Worm (Caenorhabditis elegans): ENCODE results near the gene F11C7.7.

Gene F11C7.7

ce11 chrX:17420585-17421459, 22.4 kb downstream of the F11C7.7 start:
- TF ChIP-seq sma-9 (GFP tag; optimal IDR thresholded peaks at IDR 0.05) (peak; percentile 54), sma-9 (tag; optimal IDR thresholded peaks at IDR 0.05) (no peak), nhr-11 (tag; optimal IDR thresholded peaks at IDR 0.05) (no peak), Y55F3AM.14 (GFP tag; optimal IDR thresholded peaks at IDR 0.05) (peak; percentile 27), lsy-2 (tag; optimal IDR thresholded peaks at IDR 0.05) (peak in 1 of 2 experiments; percentile 1), egl-27 (tag; optimal IDR thresholded peaks at IDR 0.05) (no peak), nhr-6 (tag; optimal IDR thresholded peaks at IDR 0.05) (peak; percentile 14), nhr-21 (tag; optimal IDR thresholded peaks at IDR 0.05) (peak; percentile 84), ama-1 (optimal IDR thresholded peaks at IDR 0.05) (peak; percentile 97), nhr-23 (tag; optimal IDR thresholded peaks at IDR 0.05) (no peak), ceh-82 (tag; optimal IDR thresholded peaks at IDR 0.05) (no peak), blmp-1 (tag; optimal IDR thresholded peaks at IDR 0.05; ENCODE audit: insufficient read depth) (peak; percentile 46), lin-11 (tag; optimal IDR thresholded peaks at IDR 0.05) (no peak), mbf-1 (tag; optimal IDR thresholded peaks at IDR 0.05) (no peak)

DNA sequence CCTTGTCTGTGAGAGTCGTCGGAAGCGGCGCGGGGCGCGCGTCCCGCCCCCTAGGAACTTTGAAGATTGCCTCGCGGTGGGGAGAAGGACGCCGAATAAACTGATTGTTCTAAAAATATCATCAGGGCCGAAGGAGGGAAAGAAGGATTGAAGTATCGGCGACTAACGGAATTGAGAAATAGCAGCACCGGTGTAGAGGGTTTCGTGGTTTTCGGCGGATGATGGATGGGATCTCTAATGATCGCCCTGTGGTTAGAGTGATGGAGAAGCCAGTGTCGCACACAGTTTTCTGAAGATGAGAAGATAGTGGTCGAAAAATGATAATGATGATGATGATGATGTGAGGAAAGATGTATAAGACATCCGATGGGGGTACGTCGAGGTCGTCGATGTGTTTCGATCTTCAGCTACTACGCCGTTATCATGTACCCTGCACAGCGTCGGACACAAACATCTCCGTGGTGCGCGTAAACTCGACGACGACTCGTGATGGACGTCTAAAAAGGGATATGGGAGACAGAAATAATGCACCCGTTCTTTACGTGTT, 23.2 kb downstream of the F11C7.7 start, which contains the start of gene osm-11:
Gene osm-11 (minus strand): TSS at position 51 of the 547 bp plus-strand sequence.
- TF ChIP-seq blmp-1 (tag; optimal IDR thresholded peaks at IDR 0.05; ENCODE audit: insufficient read depth) (peak; percentile 66), gmeb-1 (tag; optimal IDR thresholded peaks at IDR 0.05) (no peak), ztf-4 (tag; optimal IDR thresholded peaks at IDR 0.05) (peak; percentile 12), sma-3 (GFP tag; optimal IDR thresholded peaks at IDR 0.05) (peak; percentile 15), mab-5 (tag; optimal IDR thresholded peaks at IDR 0.05) (no peak), egl-27 (tag; optimal IDR thresholded peaks at IDR 0.05) (peak; percentile 23), nhr-25 (tag; optimal IDR thresholded peaks at IDR 0.05) (no peak), sma-9 (GFP tag; optimal IDR thresholded peaks at IDR 0.05) (peak; percentile 94), sma-9 (tag; optimal IDR thresholded peaks at IDR 0.05) (no peak), lsy-2 (tag; optimal IDR thresholded peaks at IDR 0.05) (peak in 1 of 2 experiments; percentile 21), mdl-1 (tag; optimal IDR thresholded peaks at IDR 0.05) (peak in 1 of 2 experiments; percentile 3), nhr-129 (tag; optimal IDR thresholded peaks at IDR 0.05) (peak; percentile 18), nhr-21 (tag; optimal IDR thresholded peaks at IDR 0.05) (peak; percentile 51)

DNA sequence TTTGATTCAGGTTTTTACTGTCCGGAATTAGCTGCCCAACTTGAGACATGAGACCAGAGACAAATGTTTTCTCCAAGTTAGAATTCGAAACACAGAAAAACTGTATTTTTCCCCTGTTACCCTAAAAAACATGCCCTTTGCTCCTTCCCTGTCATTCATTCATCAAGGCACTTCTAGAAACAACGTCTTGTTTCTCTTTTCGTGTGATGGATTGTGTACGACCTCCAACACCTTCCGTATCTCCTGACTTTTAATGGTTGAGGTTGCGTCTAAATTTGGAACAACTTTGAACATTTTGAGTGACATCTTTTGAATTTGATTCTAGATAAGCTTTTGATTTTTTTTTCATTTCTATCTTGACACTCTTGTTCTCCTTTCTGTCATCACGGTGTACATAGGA, 24.2 kb downstream of the F11C7.7 start:
- no peak for TF ChIP-seq ZK546.5 (tag; optimal IDR thresholded peaks at IDR 0.05)
- no peak for TF ChIP-seq ztf-11 (tag; optimal IDR thresholded peaks at IDR 0.05)

- TF ChIP-seq ceh-16 (tag; optimal IDR thresholded peaks at IDR 0.05) = peak; percentile 80
- TF ChIP-seq blmp-1 (tag; optimal IDR thresholded peaks at IDR 0.05; ENCODE audit: insufficient read depth) = peak; percentile 33
- no peak for TF ChIP-seq dmd-4 (tag; optimal IDR thresholded peaks at IDR 0.05)
- no peak for TF ChIP-seq fos-1 (tag; optimal IDR thresholded peaks at IDR 0.05)
- TF ChIP-seq crh-2 (tag; optimal IDR thresholded peaks at IDR 0.05) = peak; percentile 21
- TF ChIP-seq mdl-1 (tag; optimal IDR thresholded peaks at IDR 0.05) = no peak
- TF ChIP-seq mbf-1 (tag; optimal IDR thresholded peaks at IDR 0.05) = no peak
- TF ChIP-seq nhr-25 (tag; optimal IDR thresholded peaks at IDR 0.05) = peak; percentile 6
- no peak for TF ChIP-seq lin-11 (tag; optimal IDR thresholded peaks at IDR 0.05)
- TF ChIP-seq sma-9 (GFP tag; optimal IDR thresholded peaks at IDR 0.05) = peak; percentile 40
- TF ChIP-seq sma-9 (tag; optimal IDR thresholded peaks at IDR 0.05) = no peak
- TF ChIP-seq sem-4 (tag; optimal IDR thresholded peaks at IDR 0.05) = peak; percentile 42
- no peak for TF ChIP-seq alr-1 (tag; optimal IDR thresholded peaks at IDR 0.05)
Measured at ce11 chrX:17423894-17424594, 25.7 kb downstream of the F11C7.7 start.

DNA sequence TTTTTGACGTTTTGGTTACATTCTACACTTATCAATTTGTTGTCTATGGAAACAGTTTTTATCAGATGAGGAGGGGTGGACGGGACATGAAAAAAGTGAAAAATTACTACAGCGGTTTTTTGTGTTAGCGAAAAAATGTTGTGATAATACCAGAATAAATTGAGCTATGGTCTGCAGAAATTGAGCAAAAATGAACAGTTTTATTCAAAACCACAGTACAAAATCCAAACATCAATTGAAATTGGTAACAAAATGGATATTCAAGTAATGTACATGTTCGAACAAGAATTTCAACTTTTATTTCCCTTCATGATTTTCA, 26.2 kb downstream of the F11C7.7 start:
- TF ChIP-seq unc-55 (GFP tag; optimal IDR thresholded peaks at IDR 0.05) = no peak
- no peak for TF ChIP-seq unc-39 (tag; optimal IDR thresholded peaks at IDR 0.05)
- no peak for TF ChIP-seq fos-1 (tag; optimal IDR thresholded peaks at IDR 0.05)
- TF ChIP-seq ceh-16 (tag; optimal IDR thresholded peaks at IDR 0.05) = no peak
- TF ChIP-seq ama-1 (optimal IDR thresholded peaks at IDR 0.05) = no peak
- no peak for TF ChIP-seq peb-1 (tag; optimal IDR thresholded peaks at IDR 0.05)
- no peak for TF ChIP-seq lin-39 (tag; optimal IDR thresholded peaks at IDR 0.05)
- no peak for TF ChIP-seq lin-13 (GFP tag; optimal IDR thresholded peaks at IDR 0.05)
- TF ChIP-seq Y55F3AM.14 (GFP tag; optimal IDR thresholded peaks at IDR 0.05) = no peak
- TF ChIP-seq nhr-25 (tag; optimal IDR thresholded peaks at IDR 0.05) = no peak
- no peak for TF ChIP-seq ztf-11 (tag; optimal IDR thresholded peaks at IDR 0.05)
- TF ChIP-seq blmp-1 (tag; optimal IDR thresholded peaks at IDR 0.05; ENCODE audit: insufficient read depth) = no peak
- TF ChIP-seq gmeb-1 (tag; optimal IDR thresholded peaks at IDR 0.05) = no peak
- TF ChIP-seq sma-9 (GFP tag; optimal IDR thresholded peaks at IDR 0.05) = no peak
- no peak for TF ChIP-seq sma-9 (tag; optimal IDR thresholded peaks at IDR 0.05)
- TF ChIP-seq sma-3 (GFP tag; optimal IDR thresholded peaks at IDR 0.05) = no peak
- TF ChIP-seq unc-62 (GFP tag; optimal IDR thresholded peaks at IDR 0.05) = no peak
- no peak for TF ChIP-seq aly-2 (tag; optimal IDR thresholded peaks at IDR 0.05)
- no peak for TF ChIP-seq C34F6.9 (tag; optimal IDR thresholded peaks at IDR 0.05)
- TF ChIP-seq zag-1 (tag; optimal IDR thresholded peaks at IDR 0.05) = no peak

Data from whole organism, L2 larva.